Fruit fly (Drosophila melanogaster) whole organism, embryonic: Measurements from ENCODE around the gene RpL34b.

ENCODE experiments used
- Bteb2 ChIP-seq: fragments of 200-800 bp; sonication (Bioruptor generic); optimal IDR thresholded peaks from 2 replicates; lab custom pipeline; 2016; ENCODE audit warnings: missing biosample characterization, missing genetic modification characterization
- CG10462 ChIP-seq: fragments of 200-800 bp; sonication (Bioruptor generic); optimal IDR thresholded peaks from 2 replicates; lab custom pipeline; 2016; ENCODE audit warnings: missing biosample characterization, missing genetic modification characterization
- CG11504 ChIP-seq: fragments of 200-800 bp; sonication (Bioruptor generic); optimal IDR thresholded peaks from 3 replicates; lab custom pipeline; 2019; ENCODE audit warnings: missing biosample characterization, mild to moderate bottlenecking, missing genetic modification characterization, moderate library complexity
- CG12299 ChIP-seq: fragments of 200-800 bp; sonication (Bioruptor generic); optimal IDR thresholded peaks from 2 replicates; lab custom pipeline; 2018; ENCODE audit warnings: missing biosample characterization, mild to moderate bottlenecking, missing genetic modification characterization
- CG15479 ChIP-seq: fragments of 200-800 bp; sonication (Bioruptor generic); optimal IDR thresholded peaks from 3 replicates; lab custom pipeline; 2019; ENCODE audit warnings: missing biosample characterization, mild to moderate bottlenecking, missing genetic modification characterization, moderate library complexity
- CG15514 ChIP-seq: fragments of 200-800 bp; sonication (Bioruptor generic); optimal IDR thresholded peaks from 3 replicates; lab custom pipeline; 2017; ENCODE audit warnings: missing biosample characterization, missing genetic modification characterization, mild to moderate bottlenecking, moderate library complexity, missing genetic modification reagents
- CG1832 ChIP-seq: fragments of 200-800 bp; sonication (Bioruptor generic); optimal IDR thresholded peaks from 2 replicates; lab custom pipeline; 2017; ENCODE audit warnings: missing biosample characterization, mild to moderate bottlenecking, missing genetic modification characterization, inconsistent platforms
- CG2199 ChIP-seq: fragments of 200-800 bp; sonication (Bioruptor generic); IDR thresholded peaks from 3 replicates; pipeline ENCODE4 v1.3.6; 2022; ENCODE audit warnings: missing biosample characterization, missing genetic modification characterization
- CG2678 ChIP-seq: fragments of 200-800 bp; sonication (Bioruptor generic); optimal IDR thresholded peaks from 3 replicates; lab custom pipeline; 2019; ENCODE audit warnings: missing biosample characterization, mild to moderate bottlenecking, missing genetic modification characterization, moderate library complexity
- CG32772 ChIP-seq: fragments of 200-800 bp; sonication (Bioruptor generic); IDR thresholded peaks from 2 replicates; pipeline ENCODE4 v1.3.6; 2022; ENCODE audit warnings: missing biosample characterization, missing genetic modification characterization
- CG4404 ChIP-seq: fragments of 200-800 bp; sonication (Bioruptor generic); IDR thresholded peaks from 2 replicates; pipeline ENCODE4 v1.3.6; 2022; ENCODE audit warnings: missing biosample characterization, missing genetic modification characterization
- CG5180 ChIP-seq: fragments of 200-800 bp; sonication (Bioruptor generic); optimal IDR thresholded peaks from 3 replicates; lab custom pipeline; 2017; ENCODE audit warnings: missing biosample characterization, missing genetic modification characterization, mild to moderate bottlenecking, moderate library complexity, missing genetic modification reagents
- CG6254 ChIP-seq: fragments of 200-800 bp; sonication (Bioruptor generic); optimal IDR thresholded peaks from 3 replicates; lab custom pipeline; 2017; ENCODE audit warnings: mild to moderate bottlenecking, missing biosample characterization, missing genetic modification reagents, missing genetic modification characterization
- CG7556 ChIP-seq: fragments of 200-800 bp; sonication (Bioruptor generic); optimal IDR thresholded peaks from 2 replicates; lab custom pipeline; 2017; ENCODE audit warnings: missing biosample characterization, mild to moderate bottlenecking, missing genetic modification characterization
- CG8765 ChIP-seq: fragments of 200-800 bp; sonication (Bioruptor generic); IDR thresholded peaks from 2 replicates; pipeline ENCODE4 v1.3.6; 2022; ENCODE audit warnings: missing biosample characterization, missing genetic modification characterization
- CG9932 ChIP-seq: fragments of 200-800 bp; sonication (Bioruptor generic); IDR thresholded peaks from 2 replicates; pipeline ENCODE4 v1.3.6; 2022; ENCODE audit warnings: missing biosample characterization, missing genetic modification characterization
- Doc3 ChIP-seq: fragments of 200-800 bp; sonication (Bioruptor generic); IDR thresholded peaks from 3 replicates; pipeline ENCODE4 v1.3.6; 2022; ENCODE audit warnings: missing biosample characterization, missing genetic modification characterization; ENCODE audit not compliant: partially characterized antibody
- Fer1 ChIP-seq: fragments of 200-800 bp; sonication (Bioruptor generic); optimal IDR thresholded peaks from 2 replicates; lab custom pipeline; 2017; ENCODE audit warnings: missing biosample characterization, mild to moderate bottlenecking, missing genetic modification characterization
- HLHmδ ChIP-seq: fragments of 200-800 bp; sonication (Bioruptor generic); optimal IDR thresholded peaks from 2 replicates; lab custom pipeline; 2018; ENCODE audit warnings: missing biosample characterization, mild to moderate bottlenecking, missing genetic modification characterization, moderate library complexity
- HmgZ ChIP-seq: fragments of 200-800 bp; sonication (Bioruptor generic); optimal IDR thresholded peaks from 2 replicates; lab custom pipeline; 2018; ENCODE audit warnings: missing biosample characterization, mild to moderate bottlenecking, missing genetic modification characterization
- Med ChIP-seq: fragments of 200-800 bp; sonication (Bioruptor generic); peaks from one replicate; lab custom pipeline; 2016; ENCODE audit warnings: missing biosample characterization, missing genetic modification characterization, mild to moderate bottlenecking, inconsistent platforms, moderate library complexity
- Neu2 ChIP-seq: fragments of 200-800 bp; sonication (Bioruptor generic); optimal IDR thresholded peaks from 3 replicates; lab custom pipeline; 2016; ENCODE audit warnings: missing biosample characterization, missing genetic modification characterization, borderline replicate concordance
- TFAM ChIP-seq: fragments of 200-800 bp; sonication (Bioruptor generic); optimal IDR thresholded peaks from 2 replicates; lab custom pipeline; 2017; ENCODE audit warnings: missing biosample characterization, missing genetic modification characterization, inconsistent platforms
- Trl ChIP-seq, 3 experiments: fragments of >200 bp in 2 of 3; fragments of 200-800 bp in 1 of 3; sonication (Bioruptor generic) in 1 of 3; optimal IDR thresholded peaks; 2 replicates in 1 of 3; 3 replicates in 2 of 3; lab custom pipeline; 2016 to 2017; ENCODE audit warnings: missing biosample characterization in 1 of 3, missing genetic modification characterization in 1 of 3
- ac ChIP-seq: fragments of 200-800 bp; sonication (Bioruptor generic); optimal IDR thresholded peaks from 3 replicates; lab custom pipeline; 2017; ENCODE audit warnings: missing biosample characterization, mild to moderate bottlenecking, missing genetic modification characterization
- bcd ChIP-seq: fragments of 200-800 bp; sonication (Bioruptor generic); optimal IDR thresholded peaks from 2 replicates; lab custom pipeline; 2017; ENCODE audit warnings: missing biosample characterization, mild to moderate bottlenecking, missing genetic modification characterization
- chinmo ChIP-seq: fragments of 200-800 bp; sonication (Bioruptor generic); IDR thresholded peaks from 4 replicates; pipeline ENCODE4 v1.3.6; 2022; ENCODE audit warnings: missing biosample characterization, missing genetic modification characterization; ENCODE audit not compliant: partially characterized antibody
- dati ChIP-seq: fragments of 200-800 bp; sonication (Bioruptor generic); IDR thresholded peaks from 2 replicates; pipeline ENCODE4 v1.3.6; 2022; ENCODE audit warnings: missing biosample characterization, missing genetic modification characterization
- dimm ChIP-seq: fragments of 200-800 bp; sonication (Bioruptor generic); IDR thresholded peaks from 2 replicates; pipeline ENCODE4 v1.3.6; 2022; ENCODE audit warnings: missing biosample characterization, missing genetic modification characterization
- eve ChIP-seq, 2 experiments: fragments of >200 bp; optimal IDR thresholded peaks; 2 replicates each; lab custom pipeline; 2017; ENCODE audit warnings: missing biosample characterization in 2 of 2, missing genetic modification characterization in 2 of 2
- her ChIP-seq: fragments of 200-800 bp; sonication (Bioruptor generic); optimal IDR thresholded peaks from 2 replicates; lab custom pipeline; 2016; ENCODE audit warnings: missing biosample characterization, missing genetic modification characterization
- lov ChIP-seq, 2 experiments: fragments of 200-800 bp in 1 of 2; fragments of >200 bp in 1 of 2; sonication (Bioruptor generic) in 1 of 2; IDR thresholded peaks in 1 of 2; optimal IDR thresholded peaks in 1 of 2; 2 replicates in 1 of 2; 3 replicates in 1 of 2; pipeline versions ENCODE4 v1.3.6 to Lab custom; 2017 to 2022; ENCODE audit warnings: missing biosample characterization in 1 of 2, missing genetic modification characterization in 1 of 2
- mirr ChIP-seq: fragments of 200-800 bp; sonication (Bioruptor generic); optimal IDR thresholded peaks from 3 replicates; lab custom pipeline; 2018; ENCODE audit warnings: missing biosample characterization, mild to moderate bottlenecking, missing genetic modification characterization
- pfk ChIP-seq: fragments of 200-800 bp; sonication (Bioruptor generic); optimal IDR thresholded peaks from 2 replicates; lab custom pipeline; 2018; ENCODE audit warnings: missing biosample characterization, mild to moderate bottlenecking, missing genetic modification characterization, moderate library complexity
- ssp ChIP-seq: fragments of 200-800 bp; sonication (Bioruptor generic); IDR thresholded peaks from 2 replicates; pipeline ENCODE4 v1.3.6; 2022; ENCODE audit warnings: missing biosample characterization, missing genetic modification characterization
- tll ChIP-seq, 2 experiments: fragments of 200-800 bp in 1 of 2; fragments of >200 bp in 1 of 2; sonication (Bioruptor generic) in 1 of 2; optimal IDR thresholded peaks; 2 replicates each; lab custom pipeline; 2017 to 2019; ENCODE audit warnings: missing biosample characterization in 2 of 2, missing genetic modification characterization in 2 of 2, mild to moderate bottlenecking in 1 of 2, moderate library complexity in 1 of 2
- trem ChIP-seq: fragments of 200-800 bp; optimal IDR thresholded peaks from 3 replicates; lab custom pipeline; 2019; ENCODE audit warnings: missing biosample characterization, mild to moderate bottlenecking, missing genetic modification characterization, moderate library complexity
- yki ChIP-seq: fragments of >200 bp; optimal IDR thresholded peaks from 3 replicates; lab custom pipeline; 2018

The RpL34b gene

DNA sequence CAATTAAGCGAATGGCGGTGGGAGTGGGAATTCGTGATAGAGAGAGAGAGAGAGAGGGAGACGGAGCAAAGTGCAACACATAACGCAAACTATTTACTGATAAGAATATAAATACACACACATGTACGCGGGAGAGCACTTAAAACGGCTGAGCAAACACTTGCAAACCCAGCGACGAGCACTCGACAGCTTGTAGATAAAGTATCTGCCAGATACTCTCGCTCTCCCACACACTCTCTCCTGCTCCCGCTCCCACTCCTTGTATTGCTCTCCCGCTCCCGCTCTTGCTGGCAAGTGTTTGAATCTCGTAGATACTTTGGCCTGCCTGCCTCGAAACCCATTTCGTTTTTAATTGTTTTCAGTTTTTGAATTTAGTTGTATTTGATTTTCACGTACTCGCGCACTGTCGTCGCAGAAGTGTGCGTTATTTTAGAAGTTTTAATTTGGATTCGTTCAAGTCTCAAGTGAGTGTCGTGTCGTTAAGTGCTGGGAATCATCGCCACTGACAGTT lies 27.2 kb upstream of the RpL34b start (continued):
- TF ChIP-seq CG10462 (GFP tag; lab: Kevin White, UChicago) (no peak), Neu2 (GFP tag; lab: Kevin White, UChicago) (no peak), CG9932 (GFP tag; lab: Robert Waterston, UW) (no peak), CG15514 (GFP tag; lab: Kevin White, UChicago) (peak; percentile 40), dati (GFP tag; lab: Robert Waterston, UW) (no peak), Fer1 (GFP tag; lab: Kevin White, UChicago) (peak; percentile 75), CG8765 (GFP tag; lab: Robert Waterston, UW) (no peak), CG4404 (GFP tag; lab: Robert Waterston, UW) (no peak), CG12299 (tag; lab: Kevin White, UChicago) (peak; percentile 9), CG11504 (tag; lab: Kevin White, UChicago) (peak; percentile 27), pfk (GFP tag; lab: Kevin White, UChicago) (peak; percentile 66), her (GFP tag; lab: Kevin White, UChicago) (peak; percentile 34), dimm (GFP tag; lab: Robert Waterston, UW) (no peak), TFAM (GFP tag; lab: Kevin White, UChicago) (no peak), ssp (GFP tag; lab: Robert Waterston, UW) (no peak), HmgZ (tag; lab: Kevin White, UChicago) (peak; percentile 52), trem (tag; lab: Kevin White, UChicago) (no peak), yki (lab: Kevin White, UChicago) (peak; percentile 97), CG5180 (peak; percentile 6), CG6254 (GFP tag; lab: Kevin White, UChicago) (peak; percentile 59), CG7556 (peak; percentile 17), chinmo (peak; percentile 98), HLHmδ (GFP tag; lab: Kevin White, UChicago) (peak; percentile 51), Bteb2 (no peak), Doc3 (GFP tag; lab: Robert Waterston, UW) (no peak), CG32772 (GFP tag; lab: Robert Waterston, UW) (no peak), CG2678 (tag; lab: Kevin White, UChicago) (peak; percentile 29), mirr (GFP tag; lab: Kevin White, UChicago) (peak; percentile 89), lov (optimal IDR thresholded peaks at IDR 0.05; lab: Kevin White, UChicago) (no peak), lov (GFP tag; IDR thresholded peaks at IDR 0.05; lab: Robert Waterston, UW) (no peak), CG1832 (GFP tag; lab: Kevin White, UChicago) (peak; percentile 70)

DNA sequence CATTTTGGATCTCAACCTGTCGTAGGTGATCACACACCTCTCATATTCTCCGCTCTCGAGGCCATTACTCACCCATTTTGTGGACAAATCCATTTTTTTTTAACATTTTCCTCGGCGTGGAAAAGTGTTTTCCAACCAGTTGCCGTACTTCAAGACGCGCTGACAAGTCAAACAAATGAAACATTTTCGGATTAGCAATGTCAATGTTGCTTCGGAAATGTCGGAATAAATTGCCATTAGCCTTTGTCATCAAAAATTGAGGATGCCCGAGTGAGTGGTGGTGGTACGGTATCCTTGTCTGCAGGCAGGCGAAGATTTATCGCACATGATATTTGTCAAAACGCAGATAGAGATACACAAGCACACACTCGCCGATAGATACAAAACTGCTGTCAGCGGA lies 26.3 kb upstream of the RpL34b start:
- TF ChIP-seq Med (GFP tag; lab: Kevin White, UChicago), result peak; percentile 20
- TF ChIP-seq bcd (GFP tag; lab: Kevin White, UChicago), result no peak
- peak; percentile 3 for TF ChIP-seq ac (GFP tag; lab: Kevin White, UChicago)
- peak in 1 of 2 experiments; percentile 5 for TF ChIP-seq Trl (optimal IDR thresholded peaks at IDR 0.05; lab: Kevin White, UChicago)
- no peak for TF ChIP-seq Trl (GFP tag; optimal IDR thresholded peaks at IDR 0.05; lab: Kevin White, UChicago)
- peak; percentile 2 for TF ChIP-seq Neu2 (GFP tag; lab: Kevin White, UChicago)
- no peak for TF ChIP-seq eve (GFP tag; optimal IDR thresholded peaks at IDR 0.05; lab: Kevin White, UChicago)
- TF ChIP-seq CG2199, result peak; percentile 15; the same call in 1 of the 3 replicates
- TF ChIP-seq CG15479 (GFP tag; lab: Kevin White, UChicago), result peak; percentile 18
- TF ChIP-seq tll (GFP tag; optimal IDR thresholded peaks at IDR 0.05; lab: Kevin White, UChicago), result peak in 1 of 2 experiments; percentile 53
